Worm (Caenorhabditis elegans): ENCODE data around the gene ZC513.2.

DNA sequence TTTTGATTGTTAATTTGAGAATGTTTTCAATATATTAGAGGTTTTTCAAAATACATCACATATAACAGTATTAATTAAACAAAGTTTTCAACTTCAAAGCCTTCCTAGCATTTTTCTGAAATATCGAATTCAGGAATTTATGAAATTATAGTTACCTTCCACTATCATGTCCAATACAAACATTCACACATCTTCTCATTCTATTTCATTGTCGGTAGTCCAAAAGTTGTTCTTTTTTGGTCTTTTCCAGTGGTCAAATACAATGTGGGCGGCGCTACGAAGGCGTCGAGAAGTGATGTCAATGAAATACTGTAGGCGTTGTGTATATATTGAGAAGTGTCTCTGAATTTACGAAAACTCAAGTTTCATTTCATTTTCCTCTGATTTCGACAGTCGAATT lies 21.5 kb downstream of the ZC513.2 start, which contains the start of gene catp-3:
- TF ChIP-seq sptf-1 (tag; optimal IDR thresholded peaks at IDR 0.05) (no peak), fos-1 (tag; optimal IDR thresholded peaks at IDR 0.05) (no peak), snpc-4 (tag; optimal IDR thresholded peaks at IDR 0.05) (no peak), ceh-8 (GFP tag; optimal IDR thresholded peaks at IDR 0.05) (no peak), mep-1 (tag; optimal IDR thresholded peaks at IDR 0.05) (no peak), lin-35 (GFP tag; optimal IDR thresholded peaks at IDR 0.05) (no peak), nhr-71 (tag; optimal IDR thresholded peaks at IDR 0.05) (no peak), jun-1 (tag; optimal IDR thresholded peaks at IDR 0.05) (no peak), ceh-82 (tag; optimal IDR thresholded peaks at IDR 0.05) (no peak), lin-13 (GFP tag; optimal IDR thresholded peaks at IDR 0.05) (no peak), unc-62 (GFP tag; optimal IDR thresholded peaks at IDR 0.05) (no peak), egl-13 (tag; optimal IDR thresholded peaks at IDR 0.05) (no peak), elt-3 (tag; optimal IDR thresholded peaks at IDR 0.05) (no peak)

All from whole organism, L1 larva.